Fruit fly (Drosophila melanogaster) whole organism, embryonic: ENCODE measurements around the gene CG11723.

Experiments
- Ada2b ChIP-seq: fragments of 200-800 bp; sonication (Bioruptor generic); IDR thresholded peaks from 2 replicates; pipeline ENCODE4 v1.3.6; 2022; ENCODE audit warnings: missing biosample characterization, missing genetic modification characterization
- Atf6 ChIP-seq: fragments of 200-800 bp; sonication (Bioruptor generic); IDR thresholded peaks from 2 replicates; pipeline ENCODE4 v1.3.6; 2022; ENCODE audit warnings: missing biosample characterization, missing genetic modification characterization
- CG10654 ChIP-seq: fragments of 200-800 bp; sonication (Bioruptor generic); optimal IDR thresholded peaks from 2 replicates; lab custom pipeline; 2016; ENCODE audit warnings: missing biosample characterization, missing genetic modification characterization
- CG11398 ChIP-seq: fragments of 200-800 bp; sonication (Bioruptor generic); optimal IDR thresholded peaks from 2 replicates; lab custom pipeline; 2016; ENCODE audit warnings: missing biosample characterization, missing genetic modification characterization
- CG12236 ChIP-seq: fragments of 200-800 bp; sonication (Bioruptor generic); optimal IDR thresholded peaks from 2 replicates; lab custom pipeline; 2016; ENCODE audit warnings: missing biosample characterization, missing genetic modification characterization
- CG13624 ChIP-seq: fragments of 200-800 bp; sonication (Bioruptor generic); optimal IDR thresholded peaks from 2 replicates; lab custom pipeline; 2016; ENCODE audit warnings: missing biosample characterization, missing genetic modification characterization
- CG14050 ChIP-seq: fragments of 200-800 bp; sonication (Bioruptor generic); IDR thresholded peaks from 3 replicates; pipeline ENCODE4 v1.3.6; 2022; ENCODE audit warnings: missing biosample characterization, missing genetic modification characterization
- CG1603 ChIP-seq: fragments of 200-800 bp; sonication (Bioruptor generic); optimal IDR thresholded peaks from 2 replicates; lab custom pipeline; 2019; ENCODE audit warnings: missing biosample characterization, mild to moderate bottlenecking, missing genetic modification characterization, moderate library complexity
- CG17186 ChIP-seq: fragments of 200-800 bp; sonication (Bioruptor generic); optimal IDR thresholded peaks from 3 replicates; lab custom pipeline; 2017; ENCODE audit warnings: missing biosample characterization, missing genetic modification reagents, missing genetic modification characterization
- CG17328 ChIP-seq: fragments of 200-800 bp; sonication (Bioruptor generic); IDR thresholded peaks from 2 replicates; pipeline ENCODE4 v1.3.6; 2022; ENCODE audit warnings: missing biosample characterization, missing genetic modification characterization
- CG17829 ChIP-seq: fragments of 200-800 bp; optimal IDR thresholded peaks from 2 replicates; lab custom pipeline; 2019; ENCODE audit warnings: missing biosample characterization, mild to moderate bottlenecking, missing genetic modification characterization, moderate library complexity
- CG2712 ChIP-seq: fragments of 200-800 bp; optimal IDR thresholded peaks from 3 replicates; lab custom pipeline; 2019; ENCODE audit warnings: missing biosample characterization, mild to moderate bottlenecking, missing genetic modification characterization, moderate library complexity
- CG32532 ChIP-seq: fragments of 200-800 bp; sonication (Bioruptor generic); IDR thresholded peaks from 2 replicates; pipeline ENCODE4 v1.3.6; 2022; ENCODE audit warnings: missing biosample characterization, missing genetic modification characterization
- CG34224 ChIP-seq: fragments of 200-800 bp; sonication (Bioruptor generic); IDR thresholded peaks from 3 replicates; pipeline ENCODE4 v1.3.6; 2022; ENCODE audit warnings: missing biosample characterization, missing genetic modification characterization; ENCODE audit not compliant: partially characterized antibody
- CG3838 ChIP-seq: fragments of 200-800 bp; sonication (Bioruptor generic); optimal IDR thresholded peaks from 3 replicates; lab custom pipeline; 2016; ENCODE audit warnings: missing biosample characterization, missing genetic modification characterization
- CG8089 ChIP-seq: fragments of 200-800 bp; sonication (Bioruptor generic); optimal IDR thresholded peaks from 3 replicates; lab custom pipeline; 2016; ENCODE audit warnings: missing biosample characterization, missing genetic modification characterization
- CG9215 ChIP-seq: fragments of 200-800 bp; sonication (Bioruptor generic); IDR thresholded peaks from 2 replicates; pipeline ENCODE4 v1.3.6; 2022; ENCODE audit warnings: missing biosample characterization, missing genetic modification characterization
- Dek ChIP-seq: fragments of 200-800 bp; sonication (Bioruptor generic); optimal IDR thresholded peaks from 3 replicates; lab custom pipeline; 2019; ENCODE audit warnings: missing biosample characterization, mild to moderate bottlenecking, missing genetic modification characterization, moderate library complexity
- ERR ChIP-seq: fragments of 200-800 bp; sonication (Bioruptor generic); optimal IDR thresholded peaks from 2 replicates; lab custom pipeline; 2016; ENCODE audit warnings: missing biosample characterization, missing genetic modification characterization
- Eip74EF ChIP-seq, 2 experiments: fragments of 200-800 bp in 1 of 2; fragments of >200 bp in 1 of 2; sonication (Bioruptor generic) in 1 of 2; optimal IDR thresholded peaks; 2 replicates each; lab custom pipeline; 2017 to 2019; ENCODE audit warnings: missing biosample characterization in 2 of 2, missing genetic modification characterization in 2 of 2, mild to moderate bottlenecking in 1 of 2, moderate library complexity in 1 of 2
- Fer3 ChIP-seq: fragments of 200-800 bp; sonication (Bioruptor generic); optimal IDR thresholded peaks from 2 replicates; lab custom pipeline; 2018; ENCODE audit warnings: missing biosample characterization, mild to moderate bottlenecking, missing genetic modification characterization, moderate library complexity
- Gug ChIP-seq: fragments of 200-800 bp; sonication (Bioruptor generic); IDR thresholded peaks from 4 replicates; pipeline ENCODE4 v1.3.6; 2022; ENCODE audit warnings: missing biosample characterization, missing genetic modification characterization
- HLHmδ ChIP-seq: fragments of 200-800 bp; sonication (Bioruptor generic); optimal IDR thresholded peaks from 2 replicates; lab custom pipeline; 2018; ENCODE audit warnings: missing biosample characterization, mild to moderate bottlenecking, missing genetic modification characterization, moderate library complexity
- HmgZ ChIP-seq: fragments of 200-800 bp; sonication (Bioruptor generic); optimal IDR thresholded peaks from 2 replicates; lab custom pipeline; 2018; ENCODE audit warnings: missing biosample characterization, mild to moderate bottlenecking, missing genetic modification characterization
- Hr51 ChIP-seq, 2 experiments: fragments of 200-800 bp; sonication (Bioruptor generic); optimal IDR thresholded peaks; 2 replicates in 1 of 2; 3 replicates in 1 of 2; lab custom pipeline; 2016 to 2018; ENCODE audit warnings: missing biosample characterization in 2 of 2, missing genetic modification characterization in 2 of 2, mild to moderate bottlenecking in 1 of 2, moderate library complexity in 1 of 2
- Hsf ChIP-seq: fragments of 200-800 bp; sonication (Bioruptor generic); optimal IDR thresholded peaks from 3 replicates; lab custom pipeline; 2016; ENCODE audit warnings: missing biosample characterization, missing genetic modification characterization
- MTF-1 ChIP-seq: fragments of 200-800 bp; sonication (Bioruptor generic); optimal IDR thresholded peaks from 2 replicates; lab custom pipeline; 2018; ENCODE audit warnings: missing biosample characterization, mild to moderate bottlenecking, missing genetic modification characterization, borderline replicate concordance
- Max ChIP-seq: fragments of 200-800 bp; sonication (Bioruptor generic); optimal IDR thresholded peaks from 2 replicates; lab custom pipeline; 2016; ENCODE audit warnings: missing biosample characterization, mild to moderate bottlenecking, missing genetic modification characterization
- Nf-YA ChIP-seq: fragments of 200-800 bp; sonication (Bioruptor generic); IDR thresholded peaks from 2 replicates; pipeline ENCODE4 v1.3.6; 2022; ENCODE audit warnings: missing biosample characterization, missing genetic modification characterization
- Nf-YB ChIP-seq: fragments of 200-800 bp; sonication (Bioruptor generic); optimal IDR thresholded peaks from 3 replicates; lab custom pipeline; 2019; ENCODE audit warnings: missing biosample characterization, mild to moderate bottlenecking, missing genetic modification characterization, moderate library complexity
- Opbp ChIP-seq: fragments of 200-800 bp; sonication (Bioruptor generic); IDR thresholded peaks from 3 replicates; pipeline ENCODE4 v1.3.6; 2022; ENCODE audit warnings: missing biosample characterization, missing genetic modification characterization; ENCODE audit not compliant: partially characterized antibody
- Ravus ChIP-seq: fragments of 200-800 bp; sonication (Bioruptor generic); IDR thresholded peaks from 2 replicates; pipeline ENCODE4 v1.3.6; 2022; ENCODE audit warnings: missing biosample characterization, missing genetic modification characterization
- Xrp1 ChIP-seq: fragments of 200-800 bp; sonication (Bioruptor generic); IDR thresholded peaks from 2 replicates; pipeline ENCODE4 v1.3.6; 2022; ENCODE audit warnings: missing biosample characterization, missing genetic modification characterization
- bab2 ChIP-seq: fragments of 200-800 bp; sonication (Bioruptor generic); optimal IDR thresholded peaks from 2 replicates; lab custom pipeline; 2016; ENCODE audit warnings: missing biosample characterization, missing genetic modification characterization
- bcd ChIP-seq: fragments of 200-800 bp; sonication (Bioruptor generic); optimal IDR thresholded peaks from 2 replicates; lab custom pipeline; 2017; ENCODE audit warnings: missing biosample characterization, mild to moderate bottlenecking, missing genetic modification characterization
- bigmax ChIP-seq: fragments of 200-800 bp; sonication (Bioruptor generic); optimal IDR thresholded peaks from 2 replicates; lab custom pipeline; 2018; ENCODE audit warnings: missing biosample characterization, mild to moderate bottlenecking, missing genetic modification characterization
- cad ChIP-seq: fragments of >200 bp; optimal IDR thresholded peaks from 2 replicates; lab custom pipeline; 2017; ENCODE audit warnings: missing biosample characterization, missing genetic modification characterization
- ci ChIP-seq: fragments of 200-800 bp; sonication (Bioruptor generic); IDR thresholded peaks from 3 replicates; pipeline ENCODE4 v1.3.6; 2022; ENCODE audit warnings: missing biosample characterization, missing genetic modification characterization
- dan ChIP-seq: fragments of 200-800 bp; sonication (Bioruptor generic); IDR thresholded peaks from 2 replicates; pipeline ENCODE4 v1.3.6; 2022; ENCODE audit warnings: missing biosample characterization, missing genetic modification characterization
- dimm ChIP-seq: fragments of 200-800 bp; sonication (Bioruptor generic); IDR thresholded peaks from 2 replicates; pipeline ENCODE4 v1.3.6; 2022; ENCODE audit warnings: missing biosample characterization, missing genetic modification characterization
- dysf ChIP-seq: fragments of 200-800 bp; sonication (Bioruptor generic); IDR thresholded peaks from 3 replicates; pipeline ENCODE4 v1.3.6; 2022; ENCODE audit warnings: missing biosample characterization, missing genetic modification characterization
- emc ChIP-seq: fragments of 200-800 bp; sonication (Bioruptor generic); optimal IDR thresholded peaks from 2 replicates; lab custom pipeline; 2016; ENCODE audit warnings: missing biosample characterization, missing genetic modification characterization
- eve ChIP-seq, 2 experiments: fragments of >200 bp; optimal IDR thresholded peaks; 2 replicates each; lab custom pipeline; 2017; ENCODE audit warnings: missing biosample characterization in 2 of 2, missing genetic modification characterization in 2 of 2
- ewg ChIP-seq: fragments of 200-800 bp; sonication (Bioruptor generic); optimal IDR thresholded peaks from 3 replicates; lab custom pipeline; 2017; ENCODE audit warnings: mild to moderate bottlenecking, missing biosample characterization, missing genetic modification reagents, missing genetic modification characterization
- hbn ChIP-seq: fragments of 200-800 bp; sonication (Bioruptor generic); IDR thresholded peaks from 2 replicates; pipeline ENCODE4 v1.3.6; 2022; ENCODE audit warnings: missing biosample characterization, missing genetic modification characterization; ENCODE audit not compliant: partially characterized antibody
- jigr1 ChIP-seq: fragments of 200-800 bp; sonication (Bioruptor generic); IDR thresholded peaks from 3 replicates; pipeline ENCODE4 v1.3.6; 2022; ENCODE audit warnings: missing biosample characterization, missing genetic modification characterization
- nom ChIP-seq: fragments of 200-800 bp; sonication (Bioruptor generic); optimal IDR thresholded peaks from 2 replicates; lab custom pipeline; 2017; ENCODE audit warnings: missing biosample characterization, missing genetic modification characterization, mild to moderate bottlenecking, moderate library complexity, missing genetic modification reagents
- pzg ChIP-seq: fragments of 200-800 bp; sonication (Bioruptor generic); optimal IDR thresholded peaks from 3 replicates; lab custom pipeline; 2018; ENCODE audit warnings: missing biosample characterization, mild to moderate bottlenecking, missing genetic modification characterization, moderate library complexity
- row ChIP-seq: fragments of 200-800 bp; sonication (Bioruptor generic); IDR thresholded peaks from 3 replicates; pipeline ENCODE4 v1.3.6; 2022; ENCODE audit warnings: missing biosample characterization, missing genetic modification characterization
- seq ChIP-seq: fragments of 200-800 bp; sonication (Bioruptor generic); IDR thresholded peaks from 2 replicates; pipeline ENCODE4 v1.3.6; 2022; ENCODE audit warnings: missing biosample characterization, missing genetic modification characterization
- sug ChIP-seq: fragments of 200-800 bp; optimal IDR thresholded peaks from 2 replicates; lab custom pipeline; 2019; ENCODE audit warnings: missing biosample characterization, mild to moderate bottlenecking, missing genetic modification characterization, moderate library complexity

Gene CG11723

dm6 chr2L:2147208-2147607 is at the start of gene CG11723, which contains the start of gene Tbcd:
Gene CG11723 (minus strand): TSS chr2L:2147275.
Gene Tbcd (plus strand): TSS chr2L:2147518.
- peak; percentile 78; the same call in 2 of the 3 replicates for TF ChIP-seq jigr1
- peak; percentile 84 for TF ChIP-seq CG13624 (GFP tag; lab: Kevin White, UChicago)
- TF ChIP-seq Fer3 (tag; lab: Kevin White, UChicago), result peak; percentile 90
- TF ChIP-seq emc (GFP tag; lab: Kevin White, UChicago), result peak; percentile 55
- TF ChIP-seq ERR (GFP tag; lab: Kevin White, UChicago), result peak; percentile 71
- peak; percentile 91 for TF ChIP-seq Hsf (GFP tag; lab: Kevin White, UChicago)
- TF ChIP-seq ci (GFP tag; lab: Robert Waterston, UW), result peak; percentile 96
- peak; percentile 85 for TF ChIP-seq CG1603 (tag; lab: Kevin White, UChicago)
- no peak for TF ChIP-seq bigmax (GFP tag; lab: Kevin White, UChicago)
- TF ChIP-seq Hr51 (GFP tag; optimal IDR thresholded peaks at IDR 0.05; lab: Kevin White, UChicago), result peak in 1 of 2 experiments; percentile 79
- peak; percentile 75 for TF ChIP-seq CG11398 (GFP tag; lab: Kevin White, UChicago)
- peak; percentile 91 for TF ChIP-seq Ada2b (GFP tag; lab: Robert Waterston, UW)
- peak; percentile 91 for TF ChIP-seq CG2712 (tag; lab: Kevin White, UChicago)
- TF ChIP-seq Max (GFP tag; lab: Kevin White, UChicago), result peak; percentile 79
- peak; percentile 66 for TF ChIP-seq CG34224 (GFP tag; lab: Robert Waterston, UW)
- TF ChIP-seq CG14050 (GFP tag; lab: Robert Waterston, UW), result peak; percentile 90
- peak; percentile 87 for TF ChIP-seq CG8089 (GFP tag; lab: Kevin White, UChicago)
- peak; percentile 96 for TF ChIP-seq Xrp1 (GFP tag; lab: Robert Waterston, UW)
- TF ChIP-seq HmgZ (tag; lab: Kevin White, UChicago), result peak; percentile 87
- TF ChIP-seq dimm (GFP tag; lab: Robert Waterston, UW), result peak; percentile 85
- TF ChIP-seq CG17186 (GFP tag; lab: Kevin White, UChicago), result peak; percentile 63
- peak; percentile 94 for TF ChIP-seq CG17328
- peak; percentile 90 for TF ChIP-seq CG17829 (tag; lab: Kevin White, UChicago)
- TF ChIP-seq hbn, result peak; percentile 42; the same call in 1 of the 2 replicates
- peak; percentile 55 for TF ChIP-seq MTF-1 (GFP tag; lab: Kevin White, UChicago)
- TF ChIP-seq Nf-YA, result peak; percentile 80
- no peak for TF ChIP-seq cad (GFP tag; lab: Kevin White, UChicago)
- peak; percentile 98 for TF ChIP-seq row (GFP tag; lab: Robert Waterston, UW)
- peak; percentile 65 for TF ChIP-seq pzg
- TF ChIP-seq CG9215 (GFP tag; lab: Robert Waterston, UW), result peak; percentile 90
- TF ChIP-seq dan (GFP tag; lab: Robert Waterston, UW), result peak; percentile 70
- peak; percentile 92 for TF ChIP-seq bab2 (GFP tag; lab: Kevin White, UChicago)
- no peak; the same call in none of the 4 replicates for TF ChIP-seq Gug (GFP tag; lab: Robert Waterston, UW)
- TF ChIP-seq CG3838 (GFP tag; lab: Kevin White, UChicago), result peak; percentile 25
- peak; percentile 73 for TF ChIP-seq nom (GFP tag; lab: Kevin White, UChicago)
- no peak for TF ChIP-seq Eip74EF (GFP tag; optimal IDR thresholded peaks at IDR 0.05; lab: Kevin White, UChicago)
- peak; percentile 82 for TF ChIP-seq Dek (tag; lab: Kevin White, UChicago)
- peak; percentile 85 for TF ChIP-seq seq (GFP tag; lab: Robert Waterston, UW)
- TF ChIP-seq HLHmδ (GFP tag; lab: Kevin White, UChicago), result no peak
- TF ChIP-seq Nf-YB (GFP tag; lab: Kevin White, UChicago), result peak; percentile 67
- TF ChIP-seq eve (GFP tag; optimal IDR thresholded peaks at IDR 0.05; lab: Kevin White, UChicago), result no peak
- no peak; the same call in 2 of the 3 replicates for TF ChIP-seq Opbp
- TF ChIP-seq dysf (GFP tag; lab: Robert Waterston, UW), result peak; percentile 94
- peak; percentile 63 for TF ChIP-seq Ravus (GFP tag; lab: Robert Waterston, UW)
- TF ChIP-seq CG32532, result peak; percentile 93
- no peak for TF ChIP-seq ewg (GFP tag; lab: Kevin White, UChicago)
- TF ChIP-seq Atf6 (GFP tag; lab: Robert Waterston, UW), result peak; percentile 94
- TF ChIP-seq CG12236 (GFP tag; lab: Kevin White, UChicago), result peak; percentile 69
- peak; percentile 71 for TF ChIP-seq CG10654 (GFP tag; lab: Kevin White, UChicago)
- TF ChIP-seq sug (tag; lab: Kevin White, UChicago), result no peak
- TF ChIP-seq bcd (GFP tag; lab: Kevin White, UChicago), result peak; percentile 86
